Worm (Caenorhabditis elegans) whole organism, L1 larva: ENCODE results near the gene C30H6.5.

Experiments
- blmp-1 ChIP-seq: fragments of 150-350 bp; optimal IDR thresholded peaks from 2 replicates; lab custom pipeline; 2014; ENCODE audit warnings: missing biosample characterization, missing genetic modification characterization
- snpc-4 ChIP-seq: fragments of 150-350 bp; optimal IDR thresholded peaks from 2 replicates; lab custom pipeline; 2014; ENCODE audit warnings: missing biosample characterization, missing genetic modification characterization

ce11 chrIV:17417723-17418122 is 46.2 kb downstream of the C30H6.5 start, which contains the start of gene npr-26:
- TF ChIP-seq blmp-1 (no peak), snpc-4 (tag; lab: Kevin White, UChicago) (no peak)
